Worm (Caenorhabditis elegans) whole organism, L4 larva: Measurements from ENCODE around the gene W04H10.5.

ENCODE experiments used
- D1046.2 ChIP-seq: fragments of 200-800 bp; sonication (Bioruptor generic); IDR thresholded peaks from 2 replicates; pipeline ENCODE4 v1.3.6; 2022; ENCODE audit warnings: missing genetic modification characterization, missing compliant biosample characterization
- ama-1 ChIP-seq: fragments of 150-350 bp; optimal IDR thresholded peaks from 2 replicates; lab custom pipeline; 2014; ENCODE audit warnings: inconsistent platforms, mixed read lengths
- egl-27 ChIP-seq: sonication (generic microtip); optimal IDR thresholded peaks from 3 replicates; lab custom pipeline; 2017; ENCODE audit warnings: missing biosample characterization, missing genetic modification reagents, missing genetic modification characterization
- lin-13 ChIP-seq: fragments of 150-350 bp; optimal IDR thresholded peaks from 2 replicates; lab custom pipeline; 2014; ENCODE audit warnings: missing biosample characterization, missing genetic modification reagents, missing genetic modification characterization
- madf-5 ChIP-seq, 2 experiments: fragments of 200-800 bp; sonication (Bioruptor generic); IDR thresholded peaks; 2 replicates each; pipeline ENCODE4 v1.3.6; 2022; ENCODE audit warnings: missing compliant biosample characterization in 2 of 2, missing genetic modification characterization in 2 of 2
- nhr-237 ChIP-seq: sonication (generic microtip); optimal IDR thresholded peaks from 2 replicates; lab custom pipeline; 2017; ENCODE audit warnings: missing biosample characterization, missing genetic modification characterization
- nhr-28 ChIP-seq: fragments of 150-350 bp; optimal IDR thresholded peaks from 2 replicates; lab custom pipeline; 2014; ENCODE audit warnings: missing biosample characterization, missing genetic modification characterization
- pqm-1 ChIP-seq: sonication (generic microtip); optimal IDR thresholded peaks from 2 replicates; lab custom pipeline; 2017; ENCODE audit warnings: missing biosample characterization, missing genetic modification characterization
- skn-1 ChIP-seq: fragments of 150-350 bp; optimal IDR thresholded peaks from 2 replicates; lab custom pipeline; 2014; ENCODE audit warnings: missing biosample characterization, missing genetic modification characterization
- ztf-11 ChIP-seq: fragments of 150-350 bp; optimal IDR thresholded peaks from 2 replicates; lab custom pipeline; 2014; ENCODE audit warnings: missing biosample characterization, missing genetic modification characterization

DNA sequence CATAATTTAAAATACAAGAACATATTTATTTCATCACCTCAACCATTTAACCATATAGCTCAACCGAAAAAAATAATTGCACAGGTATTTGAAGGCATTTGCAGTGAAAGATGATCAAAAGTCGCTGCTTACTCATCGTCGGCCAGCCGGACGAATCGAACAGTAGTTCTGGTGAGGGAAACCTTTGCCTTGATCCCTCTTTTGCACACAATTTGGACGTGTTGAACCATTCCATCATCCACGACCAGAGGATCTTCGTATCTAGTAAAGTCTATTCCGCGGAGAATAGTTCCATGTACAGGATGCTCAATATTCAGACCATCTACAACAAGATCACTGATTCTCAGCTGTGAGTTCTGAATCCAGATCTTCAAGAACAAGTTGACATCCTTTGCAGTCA lies 24.1 kb upstream of the W04H10.5 start:
- TF ChIP-seq D1046.2 (GFP tag; lab: Robert Waterston, UW) = no peak
- no peak for TF ChIP-seq nhr-28 (tag; lab: Kevin White, UChicago)
- TF ChIP-seq pqm-1 (tag; lab: Kevin White, UChicago) = no peak
- no peak for TF ChIP-seq ztf-11 (tag; lab: Kevin White, UChicago)
- TF ChIP-seq madf-5 (GFP tag; IDR thresholded peaks at IDR 0.05; lab: Robert Waterston, UW) = no peak
- no peak for TF ChIP-seq ama-1
- TF ChIP-seq skn-1 (tag; lab: Kevin White, UChicago) = no peak
- no peak for TF ChIP-seq nhr-237 (tag; lab: Kevin White, UChicago)
- no peak for TF ChIP-seq egl-27
- no peak for TF ChIP-seq lin-13
